Fruit fly (Drosophila melanogaster) whole organism, embryonic: ENCODE measurements around the gene ACXA.

Source experiments
- CG14710 ChIP-seq: fragments of 200-800 bp; sonication (Bioruptor generic); optimal IDR thresholded peaks from 3 replicates; lab custom pipeline; 2019; ENCODE audit warnings: missing biosample characterization, mild to moderate bottlenecking, missing genetic modification characterization, moderate library complexity
- CG14860 ChIP-seq: fragments of 200-800 bp; sonication (Bioruptor generic); IDR thresholded peaks from 3 replicates; pipeline ENCODE4 v1.3.6; 2022; ENCODE audit warnings: missing biosample characterization, missing genetic modification characterization; ENCODE audit not compliant: partially characterized antibody
- CG15696 ChIP-seq: fragments of 200-800 bp; sonication (Bioruptor generic); optimal IDR thresholded peaks from 2 replicates; lab custom pipeline; 2019; ENCODE audit warnings: missing biosample characterization, mild to moderate bottlenecking, missing genetic modification characterization, moderate library complexity
- CG31388 ChIP-seq: fragments of 200-800 bp; sonication (Bioruptor generic); optimal IDR thresholded peaks from 2 replicates; lab custom pipeline; 2016; ENCODE audit warnings: missing biosample characterization, missing genetic modification characterization
- Ets97D ChIP-seq: fragments of 200-800 bp; sonication (Bioruptor generic); optimal IDR thresholded peaks from 3 replicates; lab custom pipeline; 2016; ENCODE audit warnings: missing biosample characterization, missing genetic modification characterization
- NFAT ChIP-seq: fragments of 200-800 bp; sonication (Bioruptor generic); IDR thresholded peaks from 2 replicates; pipeline ENCODE4 v1.3.6; 2022; ENCODE audit warnings: missing biosample characterization, missing genetic modification characterization
- Trl ChIP-seq, 3 experiments: fragments of >200 bp in 2 of 3; fragments of 200-800 bp in 1 of 3; sonication (Bioruptor generic) in 1 of 3; optimal IDR thresholded peaks; 2 replicates in 1 of 3; 3 replicates in 2 of 3; lab custom pipeline; 2016 to 2017; ENCODE audit warnings: missing biosample characterization in 1 of 3, missing genetic modification characterization in 1 of 3
- vnd ChIP-seq: fragments of 200-800 bp; sonication (Bioruptor generic); IDR thresholded peaks from 3 replicates; pipeline ENCODE4 v1.3.6; 2022; ENCODE audit warnings: missing biosample characterization, missing genetic modification characterization; ENCODE audit not compliant: partially characterized antibody
- wdn ChIP-seq: fragments of 200-800 bp; sonication (Bioruptor generic); IDR thresholded peaks from 2 replicates; pipeline ENCODE4 v1.3.6; 2022; ENCODE audit warnings: missing biosample characterization, missing genetic modification characterization

DNA sequence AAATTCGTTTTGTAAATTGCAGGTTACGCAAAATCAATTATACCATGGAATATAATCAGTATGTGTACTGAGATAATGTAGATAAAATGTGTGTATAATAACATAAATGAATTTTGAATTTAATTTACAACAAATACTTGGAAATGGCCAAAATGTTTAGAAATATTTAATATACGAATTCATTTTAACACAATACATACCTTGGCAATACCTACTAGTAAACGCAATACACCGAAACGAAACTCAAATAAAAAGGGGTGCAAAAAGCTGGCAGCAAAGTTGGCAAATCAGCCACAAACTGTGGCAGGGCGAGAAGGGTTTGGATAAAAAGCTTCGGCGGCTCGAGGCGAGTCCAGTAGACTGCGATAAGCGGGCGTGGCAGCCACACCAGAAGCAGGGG, 45.4 kb downstream of the ACXA start, which contains the start of gene CG16800:
- no peak for TF ChIP-seq vnd (GFP tag; lab: Robert Waterston, UW)
- TF ChIP-seq CG14860 (GFP tag; lab: Robert Waterston, UW): no peak
- TF ChIP-seq Ets97D (GFP tag; lab: Kevin White, UChicago): no peak
- no peak for TF ChIP-seq CG31388
- TF ChIP-seq NFAT (GFP tag; lab: Robert Waterston, UW): no peak
- no peak for TF ChIP-seq CG14710 (tag; lab: Kevin White, UChicago)
- TF ChIP-seq Trl (optimal IDR thresholded peaks at IDR 0.05; lab: Kevin White, UChicago): no peak
- no peak for TF ChIP-seq Trl (GFP tag; optimal IDR thresholded peaks at IDR 0.05; lab: Kevin White, UChicago)
- no peak for TF ChIP-seq wdn
- no peak for TF ChIP-seq CG15696 (tag; lab: Kevin White, UChicago)
